Worm (Caenorhabditis elegans): Measurements from ENCODE around the gene W06D11.2.

W06D11.2 gene

DNA sequence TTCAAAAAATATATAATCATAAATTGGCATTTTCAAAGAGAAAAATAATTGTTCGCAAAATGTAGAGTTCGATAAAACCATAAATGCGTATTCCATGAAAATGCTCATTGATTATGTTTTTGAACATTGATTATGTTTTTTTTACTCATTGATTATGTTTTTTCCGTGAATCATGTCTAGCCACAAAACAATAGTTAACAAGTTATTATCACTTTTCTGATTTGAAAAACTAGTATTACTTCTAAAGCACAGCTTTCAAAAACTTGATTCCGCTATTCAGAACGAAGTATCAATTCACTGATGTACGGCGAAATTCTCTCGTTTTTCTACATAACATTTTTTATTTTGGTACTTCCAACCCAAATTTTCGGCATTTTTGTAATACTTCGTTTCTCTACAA, 39.3 kb upstream of the W06D11.2 start, which contains the start of gene srd-48:
srd-48 (plus strand) TSS at position 301 of the 400 bp plus-strand sequence.
- TF ChIP-seq C34F6.9 (tag; optimal IDR thresholded peaks at IDR 0.05) (no peak), ceh-16 (tag; optimal IDR thresholded peaks at IDR 0.05) (no peak), elt-3 (tag; optimal IDR thresholded peaks at IDR 0.05) (no peak), nhr-21 (tag; optimal IDR thresholded peaks at IDR 0.05) (no peak)

DNA sequence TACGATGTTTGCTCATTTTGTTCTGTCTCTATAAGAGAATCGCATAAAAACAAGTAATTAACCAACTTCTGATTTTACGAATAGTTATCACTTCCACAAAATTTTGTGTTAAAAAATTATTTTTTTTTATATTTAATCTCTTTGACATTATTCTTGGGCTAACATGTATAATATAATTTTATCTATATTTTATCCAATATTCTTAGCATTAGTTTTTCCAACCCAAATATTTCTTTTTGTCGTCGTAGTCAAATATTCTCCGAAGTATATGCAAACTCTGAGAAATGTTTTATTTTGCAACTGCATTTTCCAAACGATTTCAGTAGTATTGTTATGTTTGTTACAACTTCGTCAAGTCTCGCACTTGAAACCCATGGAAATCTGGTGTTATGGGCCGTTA, 36.9 kb upstream of the W06D11.2 start, which contains the start of gene srd-47:
srd-47 (plus strand) TSS at position 164 of the 400 bp plus-strand sequence.
- no peak for TF ChIP-seq R02D3.7 (tag; optimal IDR thresholded peaks at IDR 0.05)
- no peak for TF ChIP-seq peb-1 (tag; optimal IDR thresholded peaks at IDR 0.05)
- TF ChIP-seq ztf-11 (tag; optimal IDR thresholded peaks at IDR 0.05): no peak
- no peak for TF ChIP-seq fos-1 (tag; optimal IDR thresholded peaks at IDR 0.05)
- no peak for TF ChIP-seq nhr-25 (tag; optimal IDR thresholded peaks at IDR 0.05)
- TF ChIP-seq mab-5 (tag; optimal IDR thresholded peaks at IDR 0.05): no peak
- no peak for TF ChIP-seq unc-55 (GFP tag; optimal IDR thresholded peaks at IDR 0.05)
- TF ChIP-seq nhr-237 (tag; optimal IDR thresholded peaks at IDR 0.05): no peak

- TF ChIP-seq egl-27 (tag; optimal IDR thresholded peaks at IDR 0.05): no peak
- no peak for TF ChIP-seq ceh-16 (tag; optimal IDR thresholded peaks at IDR 0.05)
- no peak for TF ChIP-seq nhr-129 (tag; optimal IDR thresholded peaks at IDR 0.05)
- TF ChIP-seq nhr-23 (tag; optimal IDR thresholded peaks at IDR 0.05): no peak
- no peak for TF ChIP-seq dmd-4 (tag; optimal IDR thresholded peaks at IDR 0.05)
- no peak for TF ChIP-seq nhr-6 (tag; optimal IDR thresholded peaks at IDR 0.05)
- no peak for TF ChIP-seq nhr-237 (tag; optimal IDR thresholded peaks at IDR 0.05)
- no peak for TF ChIP-seq unc-39 (tag; optimal IDR thresholded peaks at IDR 0.05)
- TF ChIP-seq snpc-4 (tag; optimal IDR thresholded peaks at IDR 0.05): no peak
- TF ChIP-seq unc-62 (GFP tag; optimal IDR thresholded peaks at IDR 0.05): no peak
- TF ChIP-seq nhr-12 (tag; optimal IDR thresholded peaks at IDR 0.05): no peak
- no peak for TF ChIP-seq R02D3.7 (tag; optimal IDR thresholded peaks at IDR 0.05)
- TF ChIP-seq sma-3 (GFP tag; optimal IDR thresholded peaks at IDR 0.05): no peak
- no peak for TF ChIP-seq aly-2 (tag; optimal IDR thresholded peaks at IDR 0.05)
- no peak for TF ChIP-seq nhr-10 (tag; optimal IDR thresholded peaks at IDR 0.05)
- no peak for TF ChIP-seq sem-4 (tag; optimal IDR thresholded peaks at IDR 0.05)
- TF ChIP-seq C34F6.9 (tag; optimal IDR thresholded peaks at IDR 0.05): no peak
Observed at ce11 chrX:12331795-12332194, 35.3 kb upstream of the W06D11.2 start, which contains the start of gene srd-46. Gene srd-46 (plus strand): TSS chrX:12332095.

ce11 chrX:12328676-12329075, 32.1 kb upstream of the W06D11.2 start, which contains the start of gene srd-45:
Gene srd-45 (plus strand): TSS chrX:12328976.
- TF ChIP-seq ama-1 (optimal IDR thresholded peaks at IDR 0.05): no peak
- TF ChIP-seq mab-5 (tag; optimal IDR thresholded peaks at IDR 0.05): no peak
- TF ChIP-seq Y55F3AM.14 (GFP tag; optimal IDR thresholded peaks at IDR 0.05): no peak

- TF ChIP-seq dmd-4 (tag; optimal IDR thresholded peaks at IDR 0.05): no peak
- no peak for TF ChIP-seq Y55F3AM.14 (GFP tag; optimal IDR thresholded peaks at IDR 0.05)
- TF ChIP-seq unc-62 (GFP tag; optimal IDR thresholded peaks at IDR 0.05): no peak
- TF ChIP-seq zag-1 (tag; optimal IDR thresholded peaks at IDR 0.05): no peak
- no peak for TF ChIP-seq nhr-25 (tag; optimal IDR thresholded peaks at IDR 0.05)
- no peak for TF ChIP-seq elt-1 (tag; optimal IDR thresholded peaks at IDR 0.05)
- TF ChIP-seq lin-13 (GFP tag; optimal IDR thresholded peaks at IDR 0.05): no peak
- no peak for TF ChIP-seq ama-1 (optimal IDR thresholded peaks at IDR 0.05)
- TF ChIP-seq nhr-237 (tag; optimal IDR thresholded peaks at IDR 0.05): no peak
- TF ChIP-seq unc-55 (GFP tag; optimal IDR thresholded peaks at IDR 0.05): no peak
- no peak for TF ChIP-seq fos-1 (tag; optimal IDR thresholded peaks at IDR 0.05)
- no peak for TF ChIP-seq gmeb-1 (tag; optimal IDR thresholded peaks at IDR 0.05)
Observed at ce11 chrX:12326424-12326823, 29.9 kb upstream of the W06D11.2 start, which contains the start of gene srd-41. Gene srd-41 (plus strand): TSS chrX:12326724.

ce11 chrX:12323439-12323838, 26.9 kb upstream of the W06D11.2 start, which contains the start of gene srd-40:
Gene srd-40 (plus strand): TSS chrX:12323739.
- no peak for TF ChIP-seq C34F6.9 (tag; optimal IDR thresholded peaks at IDR 0.05)
- TF ChIP-seq sem-4 (tag; optimal IDR thresholded peaks at IDR 0.05): no peak
- TF ChIP-seq dmd-4 (tag; optimal IDR thresholded peaks at IDR 0.05): no peak
- TF ChIP-seq nhr-21 (tag; optimal IDR thresholded peaks at IDR 0.05): no peak
- no peak for TF ChIP-seq egl-27 (tag; optimal IDR thresholded peaks at IDR 0.05)

DNA sequence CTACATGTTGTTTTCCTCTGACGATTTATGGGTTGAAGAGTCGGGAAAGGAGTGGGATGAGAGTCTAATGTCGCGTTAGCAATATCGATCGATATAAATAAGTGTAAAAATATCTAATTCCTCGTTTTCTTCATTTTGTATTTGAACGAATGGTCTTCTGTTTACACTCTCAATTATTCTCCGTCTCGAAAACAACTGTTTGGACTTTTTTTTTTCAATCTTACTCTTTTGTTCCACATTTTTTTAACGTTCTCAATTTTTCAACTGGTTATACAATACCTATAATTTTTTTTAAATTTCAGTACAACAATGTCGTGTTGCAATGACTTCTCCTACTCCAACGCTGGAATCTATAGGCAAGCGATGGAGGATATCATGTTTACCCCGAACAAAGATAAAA, 24.8 kb upstream of the W06D11.2 start, which contains the start of gene F17A2.13:
F17A2.13 (plus strand) TSS at position 301 of the 400 bp plus-strand sequence.
- TF ChIP-seq unc-62 (GFP tag; optimal IDR thresholded peaks at IDR 0.05): no peak
- TF ChIP-seq ztf-1 (GFP tag; conservative IDR thresholded peaks at IDR 0.05): no peak
- TF ChIP-seq aly-2 (tag; optimal IDR thresholded peaks at IDR 0.05): no peak
- TF ChIP-seq alr-1 (tag; optimal IDR thresholded peaks at IDR 0.05): no peak
- TF ChIP-seq nhr-11 (tag; optimal IDR thresholded peaks at IDR 0.05): no peak
- no peak for TF ChIP-seq nhr-237 (tag; optimal IDR thresholded peaks at IDR 0.05)
- no peak for TF ChIP-seq elt-1 (tag; optimal IDR thresholded peaks at IDR 0.05)
- no peak for TF ChIP-seq egl-27 (tag; optimal IDR thresholded peaks at IDR 0.05)
- no peak for TF ChIP-seq crh-2 (tag; optimal IDR thresholded peaks at IDR 0.05)
- TF ChIP-seq ztf-4 (tag; optimal IDR thresholded peaks at IDR 0.05): no peak
- no peak for TF ChIP-seq skn-1 (tag; optimal IDR thresholded peaks at IDR 0.05)
- no peak for TF ChIP-seq mab-5 (tag; optimal IDR thresholded peaks at IDR 0.05)
- no peak for TF ChIP-seq nhr-6 (tag; optimal IDR thresholded peaks at IDR 0.05)
- TF ChIP-seq ZK546.5 (tag; optimal IDR thresholded peaks at IDR 0.05): no peak
- no peak for TF ChIP-seq fos-1 (tag; optimal IDR thresholded peaks at IDR 0.05)
